Fruit fly (Drosophila melanogaster) whole organism, prepupa: Measurements from ENCODE around the gene ras.
A peak's percentile ranks its signal among the peaks of the same experiment; 100 is the strongest.

Experiments
- Blimp-1 ChIP-seq: fragments of 200-800 bp; sonication (Bioruptor generic); optimal IDR thresholded peaks from 3 replicates; lab custom pipeline; 2017; ENCODE audit warnings: missing biosample characterization, missing genetic modification characterization, mild to moderate bottlenecking, moderate library complexity, missing genetic modification reagents
- CG10669 ChIP-seq: fragments of 200-800 bp; sonication (Bioruptor generic); optimal IDR thresholded peaks from 3 replicates; lab custom pipeline; 2018; ENCODE audit warnings: missing biosample characterization, mild to moderate bottlenecking, missing genetic modification characterization, moderate library complexity
- CG11294 ChIP-seq: fragments of 200-800 bp; sonication (Bioruptor generic); IDR thresholded peaks from 2 replicates; pipeline ENCODE4 v1.3.6; 2022; ENCODE audit warnings: missing biosample characterization, missing genetic modification characterization
- CG11902 ChIP-seq: fragments of 200-800 bp; sonication (Bioruptor generic); optimal IDR thresholded peaks from 3 replicates; lab custom pipeline; 2016; ENCODE audit warnings: missing biosample characterization, missing genetic modification characterization
- CG15336 ChIP-seq: fragments of 200-800 bp; sonication (Bioruptor generic); IDR thresholded peaks from 2 replicates; pipeline ENCODE4 v1.3.6; 2022; ENCODE audit warnings: missing biosample characterization, missing genetic modification characterization
- CG3032 ChIP-seq: fragments of 200-800 bp; optimal IDR thresholded peaks from 2 replicates; lab custom pipeline; 2019; ENCODE audit warnings: missing biosample characterization, mild to moderate bottlenecking, missing genetic modification characterization, moderate library complexity
- CG31627 ChIP-seq: fragments of 200-800 bp; sonication (Bioruptor generic); optimal IDR thresholded peaks from 3 replicates; lab custom pipeline; 2016; ENCODE audit warnings: missing biosample characterization, missing genetic modification characterization
- CG32006 ChIP-seq: fragments of 200-800 bp; sonication (Bioruptor generic); optimal IDR thresholded peaks from 3 replicates; lab custom pipeline; 2017; ENCODE audit warnings: missing biosample characterization, mild to moderate bottlenecking, missing genetic modification characterization
- CG34406 ChIP-seq: fragments of 200-800 bp; sonication (Bioruptor generic); optimal IDR thresholded peaks from 3 replicates; lab custom pipeline; 2016; ENCODE audit warnings: missing biosample characterization, missing genetic modification characterization
- CG4318 ChIP-seq: fragments of 200-800 bp; sonication (Bioruptor generic); optimal IDR thresholded peaks from 3 replicates; lab custom pipeline; 2017; ENCODE audit warnings: missing biosample characterization, mild to moderate bottlenecking, missing genetic modification characterization
- CG6276 ChIP-seq: fragments of 200-800 bp; sonication (Bioruptor generic); optimal IDR thresholded peaks from 2 replicates; lab custom pipeline; 2017; ENCODE audit warnings: missing biosample characterization, mild to moderate bottlenecking, missing genetic modification characterization
- CG6792 ChIP-seq: fragments of 200-800 bp; sonication (Bioruptor generic); optimal IDR thresholded peaks from 3 replicates; lab custom pipeline; 2016; ENCODE audit warnings: missing biosample characterization, missing genetic modification characterization
- CG6854 ChIP-seq: fragments of 200-800 bp; sonication (Bioruptor generic); optimal IDR thresholded peaks from 2 replicates; lab custom pipeline; 2017; ENCODE audit warnings: missing biosample characterization, mild to moderate bottlenecking, missing genetic modification characterization
- CG8319 ChIP-seq: fragments of 200-800 bp; sonication (Bioruptor generic); optimal IDR thresholded peaks from 3 replicates; lab custom pipeline; 2016; ENCODE audit warnings: missing biosample characterization, missing genetic modification characterization
- Eip93F ChIP-seq: fragments of 200-800 bp; sonication (Bioruptor generic); optimal IDR thresholded peaks from 2 replicates; lab custom pipeline; 2016; ENCODE audit warnings: missing biosample characterization, mild to moderate bottlenecking, missing genetic modification characterization
- Ets21C ChIP-seq: fragments of 200-800 bp; sonication (Bioruptor generic); optimal IDR thresholded peaks from 3 replicates; lab custom pipeline; 2016; ENCODE audit warnings: missing biosample characterization, missing genetic modification characterization
- Ets96B ChIP-seq: fragments of 200-800 bp; optimal IDR thresholded peaks from 2 replicates; lab custom pipeline; 2019; ENCODE audit warnings: missing biosample characterization, mild to moderate bottlenecking, missing genetic modification characterization, moderate library complexity
- Gug ChIP-seq: fragments of 200-800 bp; sonication (Bioruptor generic); IDR thresholded peaks from 2 replicates; pipeline ENCODE4 v1.3.6; 2022; ENCODE audit warnings: missing biosample characterization, missing genetic modification characterization
- Hr39 ChIP-seq: fragments of 200-800 bp; sonication (Bioruptor generic); optimal IDR thresholded peaks from 2 replicates; lab custom pipeline; 2016; ENCODE audit warnings: missing biosample characterization, missing genetic modification characterization
- Met ChIP-seq: fragments of 200-800 bp; sonication (Bioruptor generic); optimal IDR thresholded peaks from 3 replicates; lab custom pipeline; 2016; ENCODE audit warnings: missing biosample characterization, missing genetic modification characterization
- Smox ChIP-seq: fragments of 200-800 bp; sonication (Bioruptor generic); optimal IDR thresholded peaks from 3 replicates; lab custom pipeline; 2016; ENCODE audit warnings: missing biosample characterization, missing genetic modification characterization
- Sox102F ChIP-seq: fragments of 200-800 bp; sonication (Bioruptor generic); optimal IDR thresholded peaks from 2 replicates; lab custom pipeline; 2016; ENCODE audit warnings: missing biosample characterization, mild to moderate bottlenecking, missing genetic modification characterization
- Sox14 ChIP-seq: fragments of 200-800 bp; sonication (Bioruptor generic); optimal IDR thresholded peaks from 3 replicates; lab custom pipeline; 2016; ENCODE audit warnings: missing biosample characterization, missing genetic modification characterization
- achi ChIP-seq: fragments of 200-800 bp; sonication (Bioruptor generic); optimal IDR thresholded peaks from 3 replicates; lab custom pipeline; 2016; ENCODE audit warnings: missing biosample characterization, missing genetic modification characterization
- cyc ChIP-seq: fragments of 200-800 bp; sonication (Bioruptor generic); optimal IDR thresholded peaks from 3 replicates; lab custom pipeline; 2016; ENCODE audit warnings: missing biosample characterization, missing genetic modification characterization
- esn ChIP-seq: fragments of 200-800 bp; sonication (Bioruptor generic); optimal IDR thresholded peaks from 2 replicates; lab custom pipeline; 2016; ENCODE audit warnings: missing biosample characterization, mild to moderate bottlenecking, missing genetic modification characterization, moderate library complexity
- fkh ChIP-seq: fragments of 200-800 bp; sonication (Bioruptor generic); optimal IDR thresholded peaks from 3 replicates; lab custom pipeline; 2017; ENCODE audit warnings: missing biosample characterization, mild to moderate bottlenecking, missing genetic modification characterization, moderate library complexity
- lz ChIP-seq: fragments of 200-800 bp; sonication (Bioruptor generic); optimal IDR thresholded peaks from 3 replicates; lab custom pipeline; 2016; ENCODE audit warnings: missing biosample characterization, missing genetic modification characterization
- net ChIP-seq: fragments of 200-800 bp; sonication (Bioruptor generic); optimal IDR thresholded peaks from 3 replicates; lab custom pipeline; 2016; ENCODE audit warnings: missing biosample characterization, missing genetic modification characterization
- pdm3 ChIP-seq: fragments of 200-800 bp; sonication (Bioruptor generic); optimal IDR thresholded peaks from 3 replicates; lab custom pipeline; 2016; ENCODE audit warnings: missing biosample characterization, missing genetic modification characterization
- salr ChIP-seq, 2 experiments: fragments of 200-800 bp; sonication (Bioruptor generic); optimal IDR thresholded peaks; 3 replicates each; lab custom pipeline; 2016 to 2018; ENCODE audit warnings: missing biosample characterization in 2 of 2, missing genetic modification characterization in 2 of 2, mild to moderate bottlenecking in 1 of 2
- ss ChIP-seq, 2 experiments: fragments of 200-800 bp; sonication (Bioruptor generic); optimal IDR thresholded peaks; 2 replicates in 1 of 2; 3 replicates in 1 of 2; lab custom pipeline; 2017 to 2018; ENCODE audit warnings: mild to moderate bottlenecking in 2 of 2, missing biosample characterization in 2 of 2, missing genetic modification characterization in 2 of 2, moderate library complexity in 1 of 2
- svp ChIP-seq: fragments of 200-800 bp; sonication (Bioruptor generic); peaks from one replicate; lab custom pipeline; 2016; ENCODE audit warnings: missing biosample characterization, missing genetic modification characterization
- topi ChIP-seq: fragments of 200-800 bp; sonication (Bioruptor generic); optimal IDR thresholded peaks from 3 replicates; lab custom pipeline; 2016; ENCODE audit warnings: missing biosample characterization, missing genetic modification characterization

ras gene

DNA sequence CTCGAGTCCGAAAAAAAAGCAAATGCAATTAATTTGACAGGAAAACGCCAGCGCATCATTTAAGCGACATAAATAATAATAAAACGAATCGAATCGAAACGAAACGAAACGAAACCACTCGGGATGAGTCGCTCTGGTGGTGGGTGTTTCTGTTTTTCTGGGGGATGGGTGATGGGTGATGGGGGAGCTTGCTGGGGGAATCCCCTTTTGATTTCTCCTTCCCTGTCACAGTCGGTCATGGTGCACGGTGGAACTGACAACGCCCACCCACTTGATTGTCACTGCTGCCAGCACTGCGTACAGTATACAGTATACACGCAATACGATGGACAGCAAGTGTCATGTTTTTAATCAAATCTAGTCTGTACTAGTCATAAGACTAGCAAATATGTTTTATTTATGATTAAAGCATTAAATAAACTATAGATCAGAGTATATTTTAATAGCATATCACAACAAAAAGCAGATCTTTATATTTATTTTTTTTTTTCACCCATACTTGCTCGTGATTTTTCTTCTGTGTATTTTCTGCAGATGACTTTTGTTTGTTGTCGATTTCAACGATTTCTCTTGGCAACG is 22.3 kb upstream of the ras start (continued):
- TF ChIP-seq CG6854 (GFP tag; lab: Kevin White, UChicago) (no peak), pdm3 (GFP tag; lab: Kevin White, UChicago) (peak; percentile 53), CG15336 (GFP tag; lab: Robert Waterston, UW) (0 out of 2 replicates have a peak, but pooled peaks have one; percentile 28), salr (GFP tag; optimal IDR thresholded peaks at IDR 0.05; lab: Kevin White, UChicago) (no peak), Sox14 (peak; percentile 20), achi (GFP tag; lab: Kevin White, UChicago) (no peak), Ets21C (GFP tag; lab: Kevin White, UChicago) (peak; percentile 1), CG8319 (GFP tag; lab: Kevin White, UChicago) (peak; percentile 8), CG11294 (GFP tag; lab: Robert Waterston, UW) (no peak), Blimp-1 (GFP tag; lab: Kevin White, UChicago) (no peak), CG6276 (GFP tag; lab: Kevin White, UChicago) (no peak), Ets96B (tag; lab: Kevin White, UChicago) (no peak), Sox102F (GFP tag; lab: Kevin White, UChicago) (peak; percentile 9), CG3032 (tag; lab: Kevin White, UChicago) (no peak), CG11902 (GFP tag; lab: Kevin White, UChicago) (no peak), net (GFP tag; lab: Kevin White, UChicago) (peak; percentile 15), Gug (no peak), CG4318 (GFP tag; lab: Kevin White, UChicago) (no peak), cyc (GFP tag; lab: Kevin White, UChicago) (peak; percentile 40), ss (GFP tag; optimal IDR thresholded peaks at IDR 0.05; lab: Kevin White, UChicago) (peak in 1 of 2 experiments; percentile 4), Eip93F (GFP tag; lab: Kevin White, UChicago) (no peak), Smox (GFP tag; lab: Kevin White, UChicago) (peak; percentile 24), fkh (GFP tag; lab: Kevin White, UChicago) (no peak), CG10669 (GFP tag; lab: Kevin White, UChicago) (no peak), CG34406 (GFP tag; lab: Kevin White, UChicago) (peak; percentile 55), CG32006 (GFP tag; lab: Kevin White, UChicago) (no peak), CG6792 (GFP tag; lab: Kevin White, UChicago) (peak; percentile 43)
- TF ChIP-seq, all 60 proteins: peak for 29

DNA sequence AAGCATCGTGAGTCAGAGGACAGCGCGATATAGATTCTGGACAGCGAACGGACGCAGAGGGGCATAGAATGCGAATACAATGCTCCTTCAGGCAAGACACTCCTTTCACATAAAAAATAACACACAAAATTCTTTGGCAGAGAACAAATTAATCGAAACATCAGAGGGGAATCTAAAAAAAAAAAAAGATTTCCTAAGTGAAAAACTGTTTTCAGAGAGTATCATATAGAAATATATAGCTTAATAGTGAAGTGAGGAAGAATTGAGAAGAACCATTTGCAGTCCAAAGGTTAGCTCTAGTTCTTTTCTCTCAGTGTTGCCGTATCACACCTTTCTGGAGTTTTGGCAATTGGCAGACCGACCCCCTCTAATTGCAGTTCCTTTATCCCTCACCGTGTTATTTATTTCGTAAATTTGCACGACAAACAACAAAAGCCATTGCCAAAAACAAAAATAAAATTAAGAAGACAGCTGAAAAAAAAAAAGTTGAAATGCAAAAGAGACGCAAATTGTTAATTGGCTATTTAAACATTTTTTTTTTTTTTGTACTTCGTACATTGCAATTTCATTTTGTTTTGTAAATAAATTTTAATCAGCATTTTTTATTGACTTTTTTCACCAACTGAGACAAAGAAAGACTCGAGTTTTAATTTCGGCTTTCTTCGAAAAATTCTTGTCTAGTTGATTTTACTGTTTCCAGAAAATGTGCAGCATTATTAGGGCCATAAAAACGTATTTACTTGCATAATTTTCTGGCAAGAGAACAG is 20.6 kb upstream of the ras start:
- TF ChIP-seq Smox (GFP tag; lab: Kevin White, UChicago), result peak; percentile 7
- peak; percentile 47 for TF ChIP-seq Hr39 (GFP tag; lab: Kevin White, UChicago)
- no peak for TF ChIP-seq CG3032 (tag; lab: Kevin White, UChicago)
- TF ChIP-seq net (GFP tag; lab: Kevin White, UChicago), result no peak
- peak; percentile 52 for TF ChIP-seq esn
- TF ChIP-seq svp (GFP tag; lab: Kevin White, UChicago), result peak; percentile 56
- TF ChIP-seq CG10669 (GFP tag; lab: Kevin White, UChicago), result no peak
- TF ChIP-seq lz, result peak; percentile 25
- TF ChIP-seq Met (GFP tag; lab: Kevin White, UChicago), result peak; percentile 23
- TF ChIP-seq CG31627, result peak; percentile 48
- no peak for TF ChIP-seq achi (GFP tag; lab: Kevin White, UChicago)
- TF ChIP-seq topi, result peak; percentile 44
- TF ChIP-seq cyc (GFP tag; lab: Kevin White, UChicago), result peak; percentile 28

DNA sequence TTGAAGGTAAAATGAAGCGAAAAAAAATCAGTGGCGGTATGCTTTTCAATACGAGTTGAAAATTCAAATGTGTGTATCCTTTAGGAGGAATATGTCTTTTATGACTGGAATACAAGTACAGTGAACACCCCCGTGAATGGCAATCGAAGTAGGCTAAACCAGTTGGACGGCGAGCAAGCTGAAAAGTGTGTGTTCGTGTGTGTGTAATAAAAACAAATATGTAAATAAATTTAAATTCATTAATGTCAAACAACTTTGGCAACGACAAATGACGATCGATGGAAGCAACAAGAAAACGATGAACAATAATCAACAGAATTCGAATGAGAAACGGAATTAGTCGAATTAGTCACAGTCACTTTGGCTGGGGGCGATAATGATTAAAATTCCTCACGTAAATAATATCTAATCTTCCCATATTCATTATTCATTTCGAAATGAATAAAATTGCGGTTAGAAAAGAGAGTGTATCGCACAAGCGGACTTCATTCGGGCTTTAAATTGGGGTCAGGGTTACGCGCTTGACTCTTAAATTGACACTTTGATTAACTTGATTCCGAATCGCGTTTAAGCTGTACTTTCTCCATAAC is 18.1 kb upstream of the ras start:
- no peak for TF ChIP-seq Hr39 (GFP tag; lab: Kevin White, UChicago)
- peak; percentile 75 for TF ChIP-seq svp (GFP tag; lab: Kevin White, UChicago)
- TF ChIP-seq, all 60 proteins: peak for 1
